Fruit fly (Drosophila melanogaster): ENCODE measurements around the gene CG13857.

The CG13857 gene

DNA sequence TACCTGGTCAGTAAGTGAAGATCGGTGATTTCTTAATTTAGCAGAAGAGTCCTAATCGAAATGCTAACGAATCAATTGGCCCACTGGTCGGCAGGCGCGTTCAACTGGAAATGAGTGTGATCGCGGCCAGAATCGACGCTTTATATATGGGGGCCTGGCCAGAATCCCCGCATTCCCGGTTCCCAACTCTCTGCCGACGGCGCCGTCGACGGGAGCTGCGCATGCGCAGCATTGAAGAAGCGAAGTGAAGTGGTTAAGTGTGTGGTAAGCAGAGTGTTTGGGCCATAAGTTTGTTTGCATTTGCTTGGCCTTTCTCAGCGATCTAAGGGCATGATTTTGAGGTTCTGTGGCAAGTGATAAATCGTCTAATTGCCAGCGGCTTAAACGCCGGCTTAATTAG lies at the start of gene CG13857:
TSS of gene CG13857 (minus strand) at position 101 of the 400 bp plus-strand sequence.
- no peak for TF ChIP-seq noc (tag; optimal IDR thresholded peaks at IDR 0.05)

DNA sequence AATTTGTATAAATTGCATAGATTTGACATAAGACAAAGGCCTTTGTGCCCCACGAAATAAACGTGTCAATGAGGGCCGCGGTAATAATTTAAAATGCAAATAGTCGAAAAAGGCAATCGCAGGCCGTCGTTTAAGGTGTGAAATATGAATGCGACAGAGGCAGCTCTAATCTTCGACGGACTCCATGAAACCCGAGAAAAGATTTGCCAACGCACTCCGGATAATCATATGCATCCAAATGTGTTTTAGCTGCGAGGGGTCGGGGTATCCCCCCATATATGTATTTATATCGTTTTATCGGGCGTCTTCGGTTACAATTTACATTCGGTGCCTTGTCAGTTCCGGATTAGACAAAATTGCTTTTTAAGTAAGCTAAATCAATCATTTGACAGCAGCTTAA lies 44.4 kb upstream of the CG13857 start:
- TF ChIP-seq noc (tag; optimal IDR thresholded peaks at IDR 0.05), result no peak

- TF ChIP-seq noc (tag; optimal IDR thresholded peaks at IDR 0.05), result no peak
Observed at dm6 chr3R:22436050-22436449, 42.1 kb upstream of the CG13857 start, which contains the start of gene CG13847. TSS of gene CG13847 (minus strand) at chr3R:22436150.

DNA sequence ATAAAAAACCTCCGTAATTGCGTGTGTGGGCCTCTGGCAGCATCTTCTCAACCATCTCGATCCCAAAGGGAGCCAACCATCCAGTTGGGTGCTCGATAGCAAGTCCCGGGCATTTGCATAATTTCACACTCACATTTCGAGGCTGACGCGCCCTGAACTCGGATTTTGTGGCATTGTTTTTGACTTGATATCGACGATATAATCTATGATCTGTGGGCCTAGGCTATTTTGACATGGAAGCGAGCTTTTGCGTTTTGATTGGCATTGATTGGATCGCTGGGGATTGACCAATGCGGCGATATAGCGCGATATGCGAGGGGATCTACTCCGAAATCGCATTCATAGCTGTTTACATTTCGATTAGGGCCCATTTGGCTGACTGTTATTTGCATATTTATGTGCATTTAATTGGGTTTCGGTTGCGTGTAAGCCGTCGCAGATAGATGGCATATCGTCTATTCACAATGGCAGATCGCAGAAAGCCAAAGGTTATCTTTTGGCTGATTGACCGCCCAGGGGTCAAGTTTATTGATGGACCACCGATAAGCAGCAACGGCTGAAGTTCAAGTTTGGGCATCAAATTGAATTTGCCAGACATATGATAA lies 38.4 kb upstream of the CG13857 start:
- TF ChIP-seq noc (tag; optimal IDR thresholded peaks at IDR 0.05), result no peak

DNA sequence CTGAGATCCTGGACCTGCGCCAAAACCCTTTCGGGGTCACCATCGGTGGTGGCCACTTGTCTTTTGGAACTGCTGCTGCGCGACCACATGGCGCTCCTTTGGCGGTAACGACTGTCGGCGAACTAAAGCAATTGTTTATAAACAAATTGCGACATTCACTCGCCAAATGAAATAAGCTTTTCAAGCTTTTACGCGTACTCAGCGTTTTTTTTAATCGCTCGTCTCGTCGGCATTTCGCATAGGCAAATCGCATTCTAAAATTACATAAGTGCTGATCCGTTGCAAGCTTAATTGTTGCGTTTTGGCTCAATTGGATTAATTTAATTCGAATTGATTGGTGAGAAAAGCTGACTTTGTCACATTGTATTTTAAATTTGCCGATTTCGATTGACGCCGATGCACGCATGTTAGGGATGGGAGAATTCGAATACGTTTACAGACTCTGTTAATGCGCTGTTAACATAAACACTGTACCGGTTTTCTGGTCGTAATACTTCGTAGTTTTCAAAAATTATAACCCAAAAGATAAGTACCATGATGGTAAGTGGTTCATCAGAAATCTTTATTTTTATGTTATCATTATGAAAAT lies 30.8 kb upstream of the CG13857 start, which contains the start of gene pinta:
TSS of gene pinta (minus strand) at position 328 of the 589 bp plus-strand sequence.
- TF ChIP-seq noc (tag; optimal IDR thresholded peaks at IDR 0.05), result no peak

DNA sequence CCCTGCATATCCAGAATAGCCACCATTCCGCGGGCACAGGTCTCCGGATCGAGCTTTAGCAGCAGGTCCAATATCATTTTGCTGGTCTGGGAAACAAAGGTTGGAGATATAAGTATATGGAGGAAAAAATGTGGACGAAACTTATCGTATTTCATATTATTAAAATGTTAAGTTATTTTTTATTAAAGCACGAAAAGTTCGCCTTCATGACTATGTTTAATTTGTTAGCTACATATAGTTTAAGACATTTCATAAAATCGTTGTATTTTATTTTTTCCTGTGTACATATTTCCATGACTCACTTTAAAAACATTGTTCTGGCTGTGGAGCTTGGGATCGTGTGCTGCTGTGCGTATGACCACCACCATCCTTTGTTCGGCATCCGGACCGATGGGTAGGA lies 30.1 kb upstream of the CG13857 start:
- TF ChIP-seq noc (tag; optimal IDR thresholded peaks at IDR 0.05), result no peak

DNA sequence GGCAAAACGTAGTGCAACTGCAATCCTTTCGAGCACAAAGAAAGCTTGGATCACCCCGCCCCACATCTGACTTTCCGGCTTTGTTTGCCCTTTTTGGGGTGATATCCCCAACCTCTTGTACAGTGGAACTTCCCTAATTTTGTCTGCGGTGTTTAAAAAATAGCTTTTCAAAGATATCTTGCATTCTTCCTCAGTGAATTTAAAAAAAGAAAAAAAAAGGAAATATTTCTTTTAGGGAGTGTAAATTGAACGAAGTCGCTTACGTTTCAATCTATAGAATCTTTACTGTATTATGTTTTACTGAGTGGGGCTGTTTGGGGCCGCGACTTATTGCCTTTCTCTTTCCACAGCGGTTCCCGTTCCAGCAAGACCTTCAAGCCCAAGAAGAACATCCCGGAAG lies 27.7 kb upstream of the CG13857 start:
- TF ChIP-seq noc (tag; optimal IDR thresholded peaks at IDR 0.05), result peak; percentile 78

- peak; percentile 9 for TF ChIP-seq noc (tag; optimal IDR thresholded peaks at IDR 0.05)
Observed at dm6 chr3R:22420911-22421310, 27.0 kb upstream of the CG13857 start, which contains the start of the genes Nop56 and mats. TSS of gene Nop56 (minus strand) at chr3R:22421068. TSS of gene mats (plus strand) at chr3R:22421161.

DNA sequence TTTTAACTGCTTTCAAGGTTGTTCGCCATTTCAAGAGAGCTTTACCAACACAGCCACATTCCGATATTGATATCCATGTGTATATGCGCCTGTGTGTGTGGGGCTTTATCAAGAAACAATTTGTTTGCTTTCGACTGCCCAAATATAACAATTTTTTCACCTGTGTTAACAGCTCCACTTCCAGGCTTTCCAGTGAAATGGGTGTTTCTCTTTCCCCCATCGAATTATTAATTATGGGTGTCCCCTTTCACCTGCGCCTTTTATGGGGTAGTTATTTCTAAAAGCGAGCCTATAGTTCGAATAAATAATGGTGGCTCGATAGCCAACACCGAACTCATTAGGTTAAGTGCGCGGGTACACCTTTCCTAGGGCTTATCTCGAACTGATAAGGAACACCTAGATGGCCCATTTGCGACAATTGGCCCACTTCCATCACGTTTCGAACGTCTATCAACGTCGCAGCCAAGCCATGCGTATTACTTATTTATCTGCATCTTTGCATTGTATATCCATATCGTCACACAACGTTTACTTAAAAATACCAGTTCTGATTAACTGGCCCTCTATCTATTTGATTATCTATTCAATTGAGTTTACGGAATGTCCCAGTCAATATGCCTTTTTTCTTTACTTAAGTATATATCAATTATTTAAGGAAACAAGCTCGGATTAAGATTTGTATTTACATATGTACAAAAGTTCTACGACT lies 18.1 kb upstream of the CG13857 start:
- TF ChIP-seq noc (tag; optimal IDR thresholded peaks at IDR 0.05), result peak; percentile 30

DNA sequence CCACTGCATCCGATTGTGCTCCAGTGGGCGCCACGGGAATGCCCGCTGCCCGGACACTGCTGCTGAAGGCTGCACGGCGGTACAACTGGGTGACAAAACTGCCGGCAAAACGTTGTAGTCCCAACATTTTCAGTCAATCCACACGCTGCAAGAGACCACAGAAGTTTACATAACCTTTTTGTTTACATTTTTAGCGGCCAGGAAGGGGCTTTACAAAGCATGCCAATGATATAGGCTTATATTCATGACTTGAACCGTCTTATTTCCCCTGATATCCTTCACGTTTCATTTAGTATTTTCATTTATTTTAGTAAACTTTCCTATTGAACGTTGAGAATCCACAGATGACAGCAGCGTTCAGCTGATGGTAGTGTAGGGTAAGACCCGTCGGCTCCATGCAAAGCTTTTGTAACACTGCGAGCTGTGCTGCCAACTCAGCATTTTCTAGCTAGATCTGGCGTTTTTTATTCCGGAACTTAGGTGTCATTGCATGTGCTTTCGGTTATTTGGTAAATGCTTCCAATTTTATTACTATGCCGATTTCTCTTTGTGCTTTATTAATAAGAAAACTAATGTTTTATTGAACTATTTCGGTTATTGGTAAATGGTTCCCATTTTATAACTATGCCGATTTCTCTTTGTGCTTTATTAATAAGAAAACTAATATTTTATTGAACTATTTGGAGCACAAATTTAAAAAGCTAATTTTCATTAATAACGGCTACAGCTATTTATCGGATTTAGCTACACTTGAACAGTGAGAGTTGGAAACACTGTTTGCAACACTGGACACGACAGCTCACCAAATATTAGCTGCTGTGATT lies 16.8 kb upstream of the CG13857 start, which contains the start of the genes CG13850 and lqfR:
TSS of gene CG13850 (minus strand) at position 379 of the 824 bp plus-strand sequence.
TSS of gene lqfR (plus strand) at position 765 of the 824 bp plus-strand sequence.
- TF ChIP-seq noc (tag; optimal IDR thresholded peaks at IDR 0.05), result peak; percentile 66

DNA sequence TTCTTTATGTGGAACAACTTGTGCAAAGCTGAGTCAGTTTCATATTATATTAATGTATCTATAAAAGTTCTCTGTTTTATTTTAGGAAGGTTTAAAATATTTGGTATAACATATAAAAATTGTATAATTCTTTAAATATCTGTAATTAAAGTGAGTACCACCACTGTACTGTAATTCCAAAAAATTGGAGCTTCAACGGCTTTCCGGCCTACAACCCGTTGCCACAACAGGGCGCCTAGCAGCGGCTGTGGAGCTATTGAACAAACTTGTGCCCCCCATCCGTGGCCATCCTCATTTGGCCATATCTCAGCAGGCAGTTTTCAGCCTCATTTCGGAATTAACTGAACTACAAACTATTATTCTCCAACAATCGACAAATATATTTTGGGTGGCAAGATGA lies 11.7 kb upstream of the CG13857 start, which contains the start of gene CG13855:
TSS of gene CG13855 (plus strand) at position 301 of the 400 bp plus-strand sequence.
- no peak for TF ChIP-seq noc (tag; optimal IDR thresholded peaks at IDR 0.05)

DNA sequence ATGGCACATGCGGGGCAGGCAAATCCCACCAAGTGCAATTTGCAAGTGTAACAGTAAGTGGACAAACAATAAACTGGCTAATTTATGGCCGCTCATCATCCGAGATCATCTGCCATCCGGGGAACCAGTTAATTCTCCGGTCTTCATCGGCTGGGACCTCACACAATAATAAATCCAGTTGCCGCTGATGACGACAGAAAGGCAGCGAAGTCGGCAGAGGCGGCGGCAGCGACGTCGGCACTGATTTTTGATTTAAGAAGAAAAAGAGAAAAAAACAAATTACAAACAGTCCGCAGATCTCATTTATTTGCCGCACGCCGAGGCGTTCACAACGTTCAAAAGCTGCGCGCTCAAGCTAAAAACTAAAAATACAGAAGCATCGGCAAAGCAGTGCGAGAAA lies 8.5 kb upstream of the CG13857 start, which contains the start of gene CG13856:
TSS of gene CG13856 (plus strand) at position 301 of the 400 bp plus-strand sequence.
- TF ChIP-seq noc (tag; optimal IDR thresholded peaks at IDR 0.05), result no peak

DNA sequence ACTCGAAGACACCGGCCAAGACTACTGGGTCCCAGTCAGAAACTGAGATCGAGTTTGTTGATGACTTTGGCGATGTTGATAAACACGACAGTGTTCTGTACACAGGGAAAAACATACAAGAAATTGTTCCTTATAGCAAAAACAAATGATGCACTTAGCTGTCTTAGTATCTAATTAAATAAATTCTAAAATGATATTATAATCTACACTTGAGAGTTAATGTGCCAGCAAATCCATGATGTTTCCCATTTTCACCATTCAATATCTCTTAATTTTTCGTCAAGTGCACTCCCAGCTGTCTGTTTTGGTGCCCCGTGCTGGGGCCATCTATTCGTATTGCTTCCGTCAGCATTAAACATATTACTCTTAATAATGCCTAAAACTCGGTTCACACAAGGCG lies 6.3 kb upstream of the CG13857 start:
- TF ChIP-seq noc (tag; optimal IDR thresholded peaks at IDR 0.05), result no peak

DNA sequence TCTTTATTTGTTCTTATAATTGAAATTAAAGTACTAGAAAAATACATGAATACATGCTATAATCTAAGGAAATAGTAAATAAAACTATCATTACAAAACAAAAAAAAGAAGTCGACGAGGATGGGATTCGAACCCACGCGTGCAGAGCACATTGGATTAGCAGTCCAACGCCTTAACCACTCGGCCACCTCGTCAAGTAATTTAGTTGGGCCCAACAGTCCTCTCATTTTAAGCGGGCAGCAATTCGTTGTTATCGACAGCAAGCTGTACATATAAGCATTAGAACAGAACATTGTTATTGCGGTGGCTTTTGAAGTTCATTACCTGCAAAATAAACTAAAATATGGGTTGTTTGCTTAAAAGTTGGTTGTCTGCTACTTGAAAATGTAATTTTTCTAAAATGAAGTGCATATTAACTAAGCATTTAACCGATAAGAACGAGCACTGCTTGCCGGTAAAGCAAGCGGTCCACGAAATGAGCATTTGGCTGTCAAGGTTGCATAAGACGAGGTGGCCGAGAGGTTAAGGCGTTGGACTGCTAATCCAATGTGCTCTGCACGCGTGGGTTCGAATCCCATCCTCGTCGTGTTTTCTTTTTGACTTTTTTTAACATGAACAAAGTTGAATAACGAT lies 3.3 kb upstream of the CG13857 start:
- TF ChIP-seq noc (tag; optimal IDR thresholded peaks at IDR 0.05), result no peak

DNA sequence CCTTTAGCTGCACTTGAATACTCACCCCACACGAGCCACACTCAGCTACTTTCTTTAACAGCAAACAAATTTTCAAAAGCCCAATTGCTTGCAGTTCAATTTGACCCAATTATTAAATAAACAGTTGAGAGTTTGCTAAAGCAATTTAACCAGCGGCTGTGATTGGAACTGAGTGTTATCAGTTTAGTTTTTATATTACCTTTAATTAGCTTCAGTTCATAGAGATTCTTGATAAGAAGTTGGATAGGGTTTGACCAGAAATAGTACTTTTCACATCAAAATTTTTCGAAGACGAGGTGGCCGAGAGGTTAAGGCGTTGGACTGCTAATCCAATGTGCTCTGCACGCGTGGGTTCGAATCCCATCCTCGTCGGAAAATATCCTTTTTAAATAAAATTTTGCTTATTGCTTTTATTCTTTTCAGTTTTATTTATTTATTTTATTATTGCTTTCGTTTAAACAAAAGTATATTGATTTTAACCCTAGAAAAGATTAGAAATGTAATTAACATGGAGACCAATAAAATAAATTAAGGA lies 2.4 kb upstream of the CG13857 start:
- peak; percentile 3 for TF ChIP-seq noc (tag; optimal IDR thresholded peaks at IDR 0.05)

All from whole organism, larva.